Fruit fly (Drosophila melanogaster): ENCODE results near the gene Src64B.

DNA sequence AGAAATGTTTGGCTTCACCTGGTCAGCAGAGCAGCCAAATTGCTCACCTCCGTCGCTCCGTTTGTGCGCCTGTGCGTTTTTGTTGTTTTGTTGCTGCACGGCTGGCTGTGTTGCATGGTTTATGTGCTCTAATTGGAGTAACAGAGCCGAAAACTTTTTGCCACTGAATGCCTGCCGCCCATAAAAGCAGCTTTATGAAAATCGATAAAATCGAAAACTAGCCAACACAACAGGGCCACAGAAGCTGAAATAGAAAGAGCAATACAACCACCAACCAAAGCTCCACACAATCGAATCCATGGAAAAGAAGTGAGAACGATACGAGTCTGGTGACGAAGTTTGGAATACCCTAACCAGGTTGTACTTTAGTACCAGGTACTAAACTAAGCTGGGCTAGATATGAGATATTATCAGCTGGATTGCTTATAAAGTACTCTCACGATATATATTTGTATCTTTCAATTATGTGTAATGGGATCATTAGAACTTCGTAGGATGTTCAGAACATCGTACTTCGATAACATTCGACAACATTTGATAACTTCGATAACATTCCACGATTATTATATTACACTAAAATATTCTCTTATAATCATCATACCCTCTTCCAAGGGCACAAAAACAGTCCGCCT is 7.0 kb downstream of the Src64B start:
- TF ChIP-seq cyc (GFP tag; optimal IDR thresholded peaks at IDR 0.05) = no peak
- TF ChIP-seq OdsH (GFP tag; optimal IDR thresholded peaks at IDR 0.05) = no peak
- TF ChIP-seq Lpt (GFP tag; optimal IDR thresholded peaks at IDR 0.05) = no peak
- no peak for TF ChIP-seq Eip75B (GFP tag; optimal IDR thresholded peaks at IDR 0.05)
- TF ChIP-seq Hr38 (GFP tag; optimal IDR thresholded peaks at IDR 0.05) = no peak
- TF ChIP-seq Hr39 (GFP tag; optimal IDR thresholded peaks at IDR 0.05) = no peak

Data from whole organism, prepupa.